Fruit fly (Drosophila melanogaster): ENCODE data around the gene gl.

dm6 chr3R:18412279-18413214, 40.0 kb upstream of the gl start, which contains the start of gene CG31122:
- TF ChIP-seq CG8478 (optimal IDR thresholded peaks at IDR 0.05) (no peak), CTCF (optimal IDR thresholded peaks at IDR 0.05) (no peak)
